Worm (Caenorhabditis elegans) whole organism, L4 larva: ENCODE results near the gene F53F8.4.
A peak's percentile ranks its signal among the peaks of the same experiment; 100 is the strongest.

ENCODE experiments used
- F37D6.2 ChIP-seq: sonication (generic microtip); optimal IDR thresholded peaks from 2 replicates; lab custom pipeline; 2016; ENCODE audit warnings: mild to moderate bottlenecking, missing genetic modification characterization, missing compliant biosample characterization
- F49E8.2 ChIP-seq: sonication (generic microtip); optimal IDR thresholded peaks from 2 replicates; lab custom pipeline; 2016; ENCODE audit warnings: missing compliant biosample characterization, mild to moderate bottlenecking, missing genetic modification characterization, borderline replicate concordance
- R02D3.7 ChIP-seq: fragments of 150-350 bp; sonication (generic microtip); optimal IDR thresholded peaks from 3 replicates; lab custom pipeline; 2014; ENCODE audit warnings: missing biosample characterization, missing genetic modification characterization
- T26A8.4 ChIP-seq: fragments of 200-800 bp; sonication (Bioruptor generic); IDR thresholded peaks from 2 replicates; pipeline ENCODE4 v1.3.6; 2022; ENCODE audit warnings: missing genetic modification characterization, missing compliant biosample characterization
- Y48G9A.11 ChIP-seq: fragments of 200-800 bp; sonication (Bioruptor generic); IDR thresholded peaks from 2 replicates; pipeline ENCODE4 v1.3.6; 2022; ENCODE audit warnings: missing genetic modification reagents, missing genetic modification characterization, missing compliant biosample characterization
- Y5F2A.4 ChIP-seq: fragments of 200-800 bp; sonication (Bioruptor generic); optimal IDR thresholded peaks from 2 replicates; lab custom pipeline; 2018; ENCODE audit warnings: mild to moderate bottlenecking, missing genetic modification characterization, missing compliant biosample characterization
- ZK337.2 ChIP-seq: fragments of 200-800 bp; sonication (Bioruptor generic); IDR thresholded peaks from 2 replicates; pipeline ENCODE4 v1.3.6; 2022; ENCODE audit warnings: missing genetic modification reagents, missing genetic modification characterization, missing compliant biosample characterization
- ZK546.5 ChIP-seq, 2 experiments: sonication (generic microtip); optimal IDR thresholded peaks; 2 replicates each; lab custom pipeline; 2017; ENCODE audit warnings: missing biosample characterization in 2 of 2, missing genetic modification characterization in 2 of 2
- aha-1 ChIP-seq: fragments of 150-350 bp; peaks from one replicate; lab custom pipeline; 2014; ENCODE audit warnings: missing biosample characterization, missing genetic modification characterization
- aly-2 ChIP-seq: sonication (generic microtip); optimal IDR thresholded peaks from 2 replicates; lab custom pipeline; 2018; ENCODE audit warnings: missing biosample characterization, missing genetic modification characterization
- attf-4 ChIP-seq: sonication (generic microtip); optimal IDR thresholded peaks from 3 replicates; lab custom pipeline; 2017; ENCODE audit warnings: missing biosample characterization, missing genetic modification characterization
- ceh-28 ChIP-seq: fragments of 150-350 bp; optimal IDR thresholded peaks from 2 replicates; lab custom pipeline; 2014; ENCODE audit warnings: missing biosample characterization, missing genetic modification reagents, missing genetic modification characterization
- ceh-32 ChIP-seq: sonication (generic microtip); optimal IDR thresholded peaks from 2 replicates; lab custom pipeline; 2016; ENCODE audit warnings: mild to moderate bottlenecking, missing genetic modification characterization, missing compliant biosample characterization; ENCODE audit not compliant: poor library complexity
- ceh-82 ChIP-seq: sonication (generic microtip); optimal IDR thresholded peaks from 2 replicates; lab custom pipeline; 2017; ENCODE audit warnings: missing biosample characterization, missing genetic modification characterization
- cey-2 ChIP-seq: sonication (generic microtip); optimal IDR thresholded peaks from 3 replicates; lab custom pipeline; 2017; ENCODE audit warnings: missing genetic modification characterization, mild to moderate bottlenecking, missing compliant biosample characterization, antibody characterized with exemption, borderline replicate concordance; ENCODE audit not compliant: insufficient read depth
- ctbp-1 ChIP-seq: fragments of 200-800 bp; sonication (Bioruptor generic); IDR thresholded peaks from 2 replicates; pipeline ENCODE4 v1.3.6; 2022; ENCODE audit warnings: missing genetic modification reagents, missing genetic modification characterization, missing compliant biosample characterization
- daf-12 ChIP-seq: fragments of 150-350 bp; optimal IDR thresholded peaks from 2 replicates; lab custom pipeline; 2014; ENCODE audit warnings: missing biosample characterization, missing genetic modification reagents, missing genetic modification characterization
- daf-16 ChIP-seq, 3 experiments: sonication (generic microtip); optimal IDR thresholded peaks; 2 replicates each; lab custom pipeline; 2016 to 2017; ENCODE audit warnings: missing genetic modification characterization in 3 of 3, missing genetic modification reagents in 3 of 3, mild to moderate bottlenecking in 2 of 3, missing compliant biosample characterization in 2 of 3, missing biosample characterization in 1 of 3, moderate library complexity in 1 of 3
- daf-8 ChIP-seq: fragments of 200-800 bp; sonication (Bioruptor generic); IDR thresholded peaks from 2 replicates; pipeline ENCODE4 v1.3.6; 2022; ENCODE audit warnings: missing genetic modification characterization, missing compliant biosample characterization
- dpl-1 ChIP-seq: fragments of 150-350 bp; optimal IDR thresholded peaks from 2 replicates; lab custom pipeline; 2014; ENCODE audit warnings: missing biosample characterization, missing genetic modification reagents, missing genetic modification characterization
- egl-27 ChIP-seq: sonication (generic microtip); optimal IDR thresholded peaks from 3 replicates; lab custom pipeline; 2017; ENCODE audit warnings: missing biosample characterization, missing genetic modification reagents, missing genetic modification characterization
- egl-43 ChIP-seq: fragments of 200-800 bp; sonication (Bioruptor generic); IDR thresholded peaks from 2 replicates; pipeline ENCODE4 v1.3.6; 2022; ENCODE audit warnings: missing genetic modification reagents, missing genetic modification characterization, missing compliant biosample characterization
- hif-1 ChIP-seq, 2 experiments: sonication (generic microtip); optimal IDR thresholded peaks; 2 replicates each; lab custom pipeline; 2016 to 2017; ENCODE audit warnings: missing compliant biosample characterization in 2 of 2, missing genetic modification characterization in 2 of 2, missing genetic modification reagents in 2 of 2, missing genotype in 2 of 2, mild to moderate bottlenecking in 1 of 2
- jun-1 ChIP-seq: fragments of 150-350 bp; optimal IDR thresholded peaks from 2 replicates; lab custom pipeline; 2014; ENCODE audit warnings: missing biosample characterization, missing genetic modification reagents, missing genetic modification characterization
- lin-15B ChIP-seq: fragments of 150-350 bp; sonication (generic microtip); optimal IDR thresholded peaks from 3 replicates; lab custom pipeline; 2014; ENCODE audit warnings: missing biosample characterization, missing genetic modification characterization
- lin-38 ChIP-seq: fragments of 200-800 bp; sonication (Bioruptor generic); IDR thresholded peaks from 2 replicates; pipeline ENCODE4 v1.3.6; 2022; ENCODE audit warnings: missing genetic modification reagents, missing genetic modification characterization, missing compliant biosample characterization
- lir-3 ChIP-seq: sonication (generic microtip); optimal IDR thresholded peaks from 2 replicates; lab custom pipeline; 2016; ENCODE audit warnings: mild to moderate bottlenecking, missing genetic modification characterization, missing compliant biosample characterization
- madf-9 ChIP-seq: fragments of 200-800 bp; sonication (Bioruptor generic); conservative IDR thresholded peaks from 2 replicates; pipeline ENCODE4 v1.3.6; 2022; ENCODE audit warnings: missing genetic modification reagents, missing genetic modification characterization, missing compliant biosample characterization
- mdt-29 ChIP-seq: fragments of 200-800 bp; sonication (Bioruptor generic); IDR thresholded peaks from 2 replicates; pipeline ENCODE4 v1.3.6; 2022; ENCODE audit warnings: missing genetic modification reagents, missing genetic modification characterization, missing compliant biosample characterization
- mep-1 ChIP-seq: fragments of 150-350 bp; sonication (generic microtip); optimal IDR thresholded peaks from 3 replicates; lab custom pipeline; 2014; ENCODE audit warnings: missing biosample characterization, missing genetic modification characterization
- nhr-102 ChIP-seq: sonication (generic microtip); optimal IDR thresholded peaks from 2 replicates; lab custom pipeline; 2016; ENCODE audit warnings: mild to moderate bottlenecking, missing genetic modification characterization, moderate library complexity, missing compliant biosample characterization
- nhr-11 ChIP-seq: fragments of 150-350 bp; optimal IDR thresholded peaks from 2 replicates; lab custom pipeline; 2014; ENCODE audit warnings: missing biosample characterization, missing genetic modification characterization
- nhr-28 ChIP-seq: fragments of 150-350 bp; optimal IDR thresholded peaks from 2 replicates; lab custom pipeline; 2014; ENCODE audit warnings: missing biosample characterization, missing genetic modification characterization
- nhr-42 ChIP-seq: fragments of 200-800 bp; sonication (Bioruptor generic); IDR thresholded peaks from 2 replicates; pipeline ENCODE4 v1.3.6; 2022; ENCODE audit warnings: missing genetic modification characterization, missing compliant biosample characterization
- nhr-77 ChIP-seq: fragments of 150-350 bp; optimal IDR thresholded peaks from 2 replicates; lab custom pipeline; 2014; ENCODE audit warnings: missing biosample characterization, missing genetic modification characterization
- pha-4 ChIP-seq, 2 experiments: fragments of 150-350 bp in 1 of 2; fragments of 200-800 bp in 1 of 2; sonication (Bioruptor generic) in 1 of 2; IDR thresholded peaks in 1 of 2; optimal IDR thresholded peaks in 1 of 2; 2 replicates each; pipeline versions ENCODE4 v1.3.6 to Lab custom; 2014 to 2022; ENCODE audit warnings: missing genetic modification characterization in 2 of 2, missing genetic modification reagents in 2 of 2, missing biosample characterization in 1 of 2, missing compliant biosample characterization in 1 of 2
- pqm-1 ChIP-seq: sonication (generic microtip); optimal IDR thresholded peaks from 2 replicates; lab custom pipeline; 2017; ENCODE audit warnings: missing biosample characterization, missing genetic modification characterization
- rbr-2 ChIP-seq: sonication (generic microtip); optimal IDR thresholded peaks from 2 replicates; lab custom pipeline; 2016; ENCODE audit warnings: missing genotype, missing genetic modification characterization, missing compliant biosample characterization
- set-16 ChIP-seq: fragments of 200-800 bp; sonication (Bioruptor generic); IDR thresholded peaks from 2 replicates; pipeline ENCODE4 v1.3.6; 2022; ENCODE audit warnings: missing genetic modification reagents, missing genetic modification characterization, missing compliant biosample characterization
- snpc-1.2 ChIP-seq: fragments of 200-800 bp; sonication (Bioruptor generic); IDR thresholded peaks from 2 replicates; pipeline ENCODE4 v1.3.6; 2022; ENCODE audit warnings: missing genetic modification reagents, missing genetic modification characterization, missing compliant biosample characterization
- snpc-4 ChIP-seq: fragments of 150-350 bp; optimal IDR thresholded peaks from 2 replicates; lab custom pipeline; 2014; ENCODE audit warnings: missing biosample characterization, missing genetic modification characterization
- spr-3 ChIP-seq: fragments of 200-800 bp; sonication (Bioruptor generic); optimal IDR thresholded peaks from 2 replicates; lab custom pipeline; 2018; ENCODE audit warnings: mild to moderate bottlenecking, missing genetic modification characterization, missing compliant biosample characterization
- tra-1 ChIP-seq: fragments of 200-800 bp; sonication (Bioruptor generic); IDR thresholded peaks from 2 replicates; pipeline ENCODE4 v1.3.6; 2022; ENCODE audit warnings: missing genetic modification reagents, missing genetic modification characterization, missing compliant biosample characterization
- unc-39 ChIP-seq: sonication (generic microtip); optimal IDR thresholded peaks from 2 replicates; lab custom pipeline; 2017; ENCODE audit warnings: missing biosample characterization, missing genetic modification characterization
- vab-7 ChIP-seq: fragments of 200-800 bp; sonication (Bioruptor generic); IDR thresholded peaks from 2 replicates; pipeline ENCODE4 v1.3.6; 2022; ENCODE audit warnings: missing genetic modification reagents, missing genetic modification characterization, missing compliant biosample characterization
- zfp-2 ChIP-seq: sonication (generic microtip); optimal IDR thresholded peaks from 2 replicates; lab custom pipeline; 2016; ENCODE audit warnings: mild to moderate bottlenecking, missing genetic modification characterization, missing compliant biosample characterization

The F53F8.4 gene

ce11 chrV:20698837-20699236, 7.4 kb upstream of the F53F8.4 start:
- TF ChIP-seq Y48G9A.11 (GFP tag; lab: Robert Waterston, UW) (peak; percentile 9; the same call in 1 of the 2 replicates), snpc-4 (peak; percentile 23), F49E8.2 (tag; lab: Kevin White, UChicago) (peak; percentile 18)

ce11 chrV:20698266-20698665, 6.8 kb upstream of the F53F8.4 start, which contains the start of gene F53F8.7:
TSS of gene F53F8.7 (minus strand) at chrV:20698366.
- no peak for TF ChIP-seq snpc-4
- peak; percentile 42 for TF ChIP-seq aha-1

ce11 chrV:20693968-20694367, 2.5 kb upstream of the F53F8.4 start:
- TF ChIP-seq mep-1 (peak; percentile 59), ceh-32 (tag; lab: Kevin White, UChicago) (no peak), egl-27 (tag; lab: Kevin White, UChicago) (no peak), jun-1 (tag; lab: Kevin White, UChicago) (peak; percentile 19), daf-12 (tag; lab: Kevin White, UChicago) (no peak), aha-1 (no peak), pqm-1 (tag; lab: Kevin White, UChicago) (no peak), tra-1 (GFP tag; lab: Robert Waterston, UW) (peak; percentile 83), snpc-1.2 (peak; percentile 80), nhr-11 (tag; lab: Kevin White, UChicago) (no peak), unc-39 (tag; lab: Kevin White, UChicago) (no peak), nhr-42 (GFP tag; lab: Robert Waterston, UW) (peak; percentile 58; the same call in 1 of the 2 replicates), daf-16 (GFP tag; optimal IDR thresholded peaks at IDR 0.05; lab: Kevin White, UChicago) (peak in 1 of 2 experiments; percentile 78), daf-16 (tag; optimal IDR thresholded peaks at IDR 0.05; lab: Kevin White, UChicago) (peak; percentile 58), pha-4 (GFP tag; IDR thresholded peaks at IDR 0.05; lab: Robert Waterston, UW) (peak; percentile 88), pha-4 (tag; optimal IDR thresholded peaks at IDR 0.05; lab: Kevin White, UChicago) (no peak), ZK337.2 (GFP tag; lab: Robert Waterston, UW) (peak; percentile 68; the same call in 1 of the 2 replicates), attf-4 (tag; lab: Kevin White, UChicago) (no peak), set-16 (GFP tag; lab: Robert Waterston, UW) (no peak; the same call in 1 of the 2 replicates), ceh-82 (tag; lab: Kevin White, UChicago) (no peak), cey-2 (tag; lab: Kevin White, UChicago) (no peak), nhr-102 (tag; lab: Kevin White, UChicago) (no peak), spr-3 (GFP tag; lab: Kevin White, UChicago) (peak; percentile 36), F37D6.2 (tag; lab: Kevin White, UChicago) (no peak), zfp-2 (tag; lab: Kevin White, UChicago) (peak; percentile 11), aly-2 (no peak), vab-7 (peak; percentile 84), madf-9 (GFP tag; lab: Robert Waterston, UW) (peak; percentile 61; the same call in 1 of the 2 replicates), lin-38 (GFP tag; lab: Robert Waterston, UW) (peak; percentile 71), egl-43 (GFP tag; lab: Robert Waterston, UW) (peak; percentile 95), daf-8 (GFP tag; lab: Robert Waterston, UW) (no peak), ceh-28 (tag; lab: Kevin White, UChicago) (no peak), lir-3 (peak; percentile 47), ZK546.5 (tag; optimal IDR thresholded peaks at IDR 0.05; lab: Kevin White, UChicago) (no peak), nhr-77 (peak; percentile 2), dpl-1 (GFP tag; lab: Kevin White, UChicago) (peak; percentile 13), mdt-29 (GFP tag; lab: Robert Waterston, UW) (peak; percentile 66), hif-1 (tag; optimal IDR thresholded peaks at IDR 0.05; lab: Kevin White, UChicago) (peak in 1 of 2 experiments; percentile 8), nhr-28 (peak; percentile 29), rbr-2 (tag; lab: Kevin White, UChicago) (peak; percentile 56), R02D3.7 (tag; lab: Kevin White, UChicago) (no peak), F49E8.2 (tag; lab: Kevin White, UChicago) (peak; percentile 16), T26A8.4 (GFP tag; lab: Robert Waterston, UW) (peak; percentile 87), Y5F2A.4 (peak; percentile 22), lin-15B (tag; lab: Kevin White, UChicago) (no peak), ctbp-1 (GFP tag; lab: Robert Waterston, UW) (peak; percentile 70)
